Worm (Caenorhabditis elegans) whole organism, midembryonic: ENCODE measurements around the gene R07E5.17.

ENCODE experiments used
- T22C8.4 ChIP-seq: fragments of 200-800 bp; sonication (Bioruptor generic); IDR thresholded peaks from 2 replicates; pipeline ENCODE4 v1.3.6; 2022; ENCODE audit warnings: missing genetic modification characterization, missing compliant biosample characterization
- klf-2 ChIP-seq: fragments of 200-800 bp; sonication (Bioruptor generic); conservative IDR thresholded peaks from 2 replicates; pipeline ENCODE4 v1.3.6; 2022; ENCODE audit warnings: missing genetic modification reagents, missing genetic modification characterization, missing compliant biosample characterization
- ztf-23 ChIP-seq: fragments of 200-800 bp; sonication (Bioruptor generic); IDR thresholded peaks from 2 replicates; pipeline ENCODE4 v1.3.6; 2022; ENCODE audit warnings: missing genetic modification reagents, missing genetic modification characterization, missing compliant biosample characterization

DNA sequence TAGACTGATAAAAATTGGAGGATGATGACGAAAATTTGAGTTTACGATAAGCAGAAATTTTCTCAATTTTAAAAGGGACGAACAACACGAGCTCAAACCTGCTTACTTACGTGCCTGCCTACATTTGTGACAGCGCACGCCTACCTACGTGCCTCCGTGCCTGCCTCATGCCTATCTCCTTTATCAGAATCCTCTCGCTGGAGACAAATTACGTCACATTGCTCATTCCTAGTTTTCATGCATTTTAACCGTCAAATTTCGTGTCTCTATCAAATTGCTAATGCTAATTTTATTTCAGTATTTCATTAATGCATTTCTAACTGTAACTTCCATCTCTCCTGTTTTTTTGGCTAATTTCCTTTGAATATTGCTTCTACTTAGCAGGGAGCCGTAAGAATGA lies 22.9 kb downstream of the R07E5.17 start, which contains the start of gene pals-27:
- no peak for TF ChIP-seq ztf-23 (GFP tag; lab: Robert Waterston, UW)
- no peak for TF ChIP-seq T22C8.4
- no peak for TF ChIP-seq klf-2 (GFP tag; lab: Robert Waterston, UW)
